Fruit fly (Drosophila melanogaster) whole organism, embryonic: ENCODE data around the gene Dh31.

Source experiments
- Abd-B ChIP-seq: fragments of 200-800 bp; sonication (Bioruptor generic); optimal IDR thresholded peaks from 2 replicates; lab custom pipeline; 2018; ENCODE audit warnings: missing biosample characterization, mild to moderate bottlenecking, missing genetic modification characterization, moderate library complexity
- Atf-2 ChIP-seq: fragments of 200-800 bp; sonication (Bioruptor generic); optimal IDR thresholded peaks from 2 replicates; lab custom pipeline; 2016; ENCODE audit warnings: missing biosample characterization, missing genetic modification characterization
- CG10147 ChIP-seq: fragments of 200-800 bp; sonication (Bioruptor generic); optimal IDR thresholded peaks from 2 replicates; lab custom pipeline; 2019; ENCODE audit warnings: missing biosample characterization, mild to moderate bottlenecking, missing genetic modification characterization, moderate library complexity
- CG12236 ChIP-seq: fragments of 200-800 bp; sonication (Bioruptor generic); optimal IDR thresholded peaks from 2 replicates; lab custom pipeline; 2016; ENCODE audit warnings: missing biosample characterization, missing genetic modification characterization
- CG12299 ChIP-seq: fragments of 200-800 bp; sonication (Bioruptor generic); optimal IDR thresholded peaks from 2 replicates; lab custom pipeline; 2018; ENCODE audit warnings: missing biosample characterization, mild to moderate bottlenecking, missing genetic modification characterization
- CG13287 ChIP-seq: fragments of 200-800 bp; sonication (Bioruptor generic); IDR thresholded peaks from 2 replicates; pipeline ENCODE4 v1.3.6; 2022; ENCODE audit warnings: missing biosample characterization, missing genetic modification characterization; ENCODE audit not compliant: partially characterized antibody
- CG17612 ChIP-seq: fragments of 200-800 bp; sonication (Bioruptor generic); IDR thresholded peaks from 2 replicates; pipeline ENCODE4 v1.3.6; 2022; ENCODE audit warnings: missing biosample characterization, missing genetic modification characterization
- CG17829 ChIP-seq: fragments of 200-800 bp; optimal IDR thresholded peaks from 2 replicates; lab custom pipeline; 2019; ENCODE audit warnings: missing biosample characterization, mild to moderate bottlenecking, missing genetic modification characterization, moderate library complexity
- CG1832 ChIP-seq: fragments of 200-800 bp; sonication (Bioruptor generic); optimal IDR thresholded peaks from 2 replicates; lab custom pipeline; 2017; ENCODE audit warnings: missing biosample characterization, mild to moderate bottlenecking, missing genetic modification characterization, inconsistent platforms
- CG2129 ChIP-seq: fragments of 200-800 bp; sonication (Bioruptor generic); IDR thresholded peaks from 2 replicates; pipeline ENCODE4 v1.3.6; 2022; ENCODE audit warnings: missing biosample characterization, missing genetic modification characterization; ENCODE audit not compliant: partially characterized antibody
- CG2678 ChIP-seq: fragments of 200-800 bp; sonication (Bioruptor generic); optimal IDR thresholded peaks from 3 replicates; lab custom pipeline; 2019; ENCODE audit warnings: missing biosample characterization, mild to moderate bottlenecking, missing genetic modification characterization, moderate library complexity
- CG34224 ChIP-seq: fragments of 200-800 bp; sonication (Bioruptor generic); IDR thresholded peaks from 3 replicates; pipeline ENCODE4 v1.3.6; 2022; ENCODE audit warnings: missing biosample characterization, missing genetic modification characterization; ENCODE audit not compliant: partially characterized antibody
- CG3995 ChIP-seq: fragments of 200-800 bp; sonication (Bioruptor generic); optimal IDR thresholded peaks from 3 replicates; lab custom pipeline; 2016; ENCODE audit warnings: missing biosample characterization, missing genetic modification characterization
- CG43689 ChIP-seq: fragments of 200-800 bp; sonication (Bioruptor generic); IDR thresholded peaks from 2 replicates; pipeline ENCODE4 v1.3.6; 2022; ENCODE audit warnings: missing biosample characterization, missing genetic modification characterization
- CG7372 ChIP-seq: fragments of 200-800 bp; sonication (Bioruptor generic); IDR thresholded peaks from 2 replicates; pipeline ENCODE4 v1.3.6; 2022; ENCODE audit warnings: missing biosample characterization, missing genetic modification characterization
- E2f2 ChIP-seq: fragments of 200-800 bp; sonication (Bioruptor generic); IDR thresholded peaks from 2 replicates; pipeline ENCODE4 v1.3.6; 2022; ENCODE audit warnings: missing biosample characterization, missing genetic modification characterization
- ERR ChIP-seq: fragments of 200-800 bp; sonication (Bioruptor generic); optimal IDR thresholded peaks from 2 replicates; lab custom pipeline; 2016; ENCODE audit warnings: missing biosample characterization, missing genetic modification characterization
- H2.0 ChIP-seq: fragments of 200-800 bp; sonication (Bioruptor generic); IDR thresholded peaks from 2 replicates; pipeline ENCODE4 v1.3.6; 2022; ENCODE audit warnings: missing biosample characterization, missing genetic modification characterization
- HHEX ChIP-seq: fragments of 200-800 bp; sonication (Bioruptor generic); optimal IDR thresholded peaks from 3 replicates; lab custom pipeline; 2017; ENCODE audit warnings: missing biosample characterization, mild to moderate bottlenecking, missing genetic modification characterization, missing genetic modification reagents
- Hand ChIP-seq: fragments of 200-800 bp; sonication (Bioruptor generic); optimal IDR thresholded peaks from 2 replicates; lab custom pipeline; 2017; ENCODE audit warnings: mild to moderate bottlenecking, missing biosample characterization, missing genetic modification reagents, missing genetic modification characterization
- NFAT ChIP-seq: fragments of 200-800 bp; sonication (Bioruptor generic); IDR thresholded peaks from 2 replicates; pipeline ENCODE4 v1.3.6; 2022; ENCODE audit warnings: missing biosample characterization, missing genetic modification characterization
- NK7.1 ChIP-seq: fragments of 200-800 bp; sonication (Bioruptor generic); optimal IDR thresholded peaks from 3 replicates; lab custom pipeline; 2016; ENCODE audit warnings: missing biosample characterization, missing genetic modification characterization
- Optix ChIP-seq: fragments of 200-800 bp; sonication (Bioruptor generic); IDR thresholded peaks from 3 replicates; pipeline ENCODE4 v1.3.6; 2022; ENCODE audit warnings: missing biosample characterization, missing genetic modification characterization
- PHDP ChIP-seq: fragments of 200-800 bp; sonication (Bioruptor generic); optimal IDR thresholded peaks from 3 replicates; lab custom pipeline; 2018; ENCODE audit warnings: missing biosample characterization, mild to moderate bottlenecking, missing genetic modification characterization, moderate library complexity
- Ptx1 ChIP-seq: fragments of 200-800 bp; sonication (Bioruptor generic); IDR thresholded peaks from 2 replicates; pipeline ENCODE4 v1.3.6; 2022; ENCODE audit warnings: missing biosample characterization, missing genetic modification characterization
- Rfx ChIP-seq: fragments of 200-800 bp; sonication (Bioruptor generic); IDR thresholded peaks from 2 replicates; pipeline ENCODE4 v1.3.6; 2022; ENCODE audit warnings: missing biosample characterization, missing genetic modification characterization
- Sry-β ChIP-seq: fragments of 200-800 bp; sonication (Bioruptor generic); optimal IDR thresholded peaks from 2 replicates; lab custom pipeline; 2018; ENCODE audit warnings: missing biosample characterization, mild to moderate bottlenecking, missing genetic modification characterization, moderate library complexity
- Xrp1 ChIP-seq: fragments of 200-800 bp; sonication (Bioruptor generic); IDR thresholded peaks from 2 replicates; pipeline ENCODE4 v1.3.6; 2022; ENCODE audit warnings: missing biosample characterization, missing genetic modification characterization
- aop ChIP-seq: fragments of 200-800 bp; sonication (Bioruptor generic); IDR thresholded peaks from 2 replicates; pipeline ENCODE4 v1.3.6; 2022; ENCODE audit warnings: missing biosample characterization, missing genetic modification characterization
- az2 ChIP-seq: fragments of 200-800 bp; sonication (Bioruptor generic); optimal IDR thresholded peaks from 3 replicates; lab custom pipeline; 2016; ENCODE audit warnings: missing biosample characterization, missing genetic modification characterization
- bowl ChIP-seq: fragments of 200-800 bp; sonication (Bioruptor generic); IDR thresholded peaks from 2 replicates; pipeline ENCODE4 v1.3.6; 2022; ENCODE audit warnings: missing biosample characterization, missing genetic modification characterization
- chinmo ChIP-seq: fragments of 200-800 bp; sonication (Bioruptor generic); IDR thresholded peaks from 4 replicates; pipeline ENCODE4 v1.3.6; 2022; ENCODE audit warnings: missing biosample characterization, missing genetic modification characterization; ENCODE audit not compliant: partially characterized antibody
- dimm ChIP-seq: fragments of 200-800 bp; sonication (Bioruptor generic); IDR thresholded peaks from 2 replicates; pipeline ENCODE4 v1.3.6; 2022; ENCODE audit warnings: missing biosample characterization, missing genetic modification characterization
- fd102C ChIP-seq: fragments of 200-800 bp; sonication (Bioruptor generic); optimal IDR thresholded peaks from 2 replicates; lab custom pipeline; 2018; ENCODE audit warnings: missing biosample characterization, mild to moderate bottlenecking, missing genetic modification characterization, moderate library complexity
- gcm2 ChIP-seq: fragments of 200-800 bp; sonication (Bioruptor generic); optimal IDR thresholded peaks from 2 replicates; lab custom pipeline; 2016; ENCODE audit warnings: missing biosample characterization, missing genetic modification characterization
- hb ChIP-seq: fragments of 200-800 bp; sonication (Bioruptor generic); IDR thresholded peaks from 3 replicates; pipeline ENCODE4 v1.3.6; 2022; ENCODE audit warnings: missing biosample characterization, missing genetic modification characterization; ENCODE audit not compliant: partially characterized antibody
- hth ChIP-seq: fragments of >200 bp; optimal IDR thresholded peaks from 2 replicates; lab custom pipeline; 2017; ENCODE audit warnings: inconsistent platforms
- lola ChIP-seq, 3 experiments: fragments of >200 bp in 2 of 3; fragments of 200-800 bp in 1 of 3; sonication (Bioruptor generic) in 1 of 3; optimal IDR thresholded peaks; 2 replicates each; lab custom pipeline; 2017 to 2019; ENCODE audit warnings: missing biosample characterization in 3 of 3, missing genetic modification characterization in 3 of 3, mild to moderate bottlenecking in 1 of 3, moderate library complexity in 1 of 3
- lov ChIP-seq, 2 experiments: fragments of 200-800 bp in 1 of 2; fragments of >200 bp in 1 of 2; sonication (Bioruptor generic) in 1 of 2; IDR thresholded peaks in 1 of 2; optimal IDR thresholded peaks in 1 of 2; 2 replicates in 1 of 2; 3 replicates in 1 of 2; pipeline versions ENCODE4 v1.3.6 to Lab custom; 2017 to 2022; ENCODE audit warnings: missing biosample characterization in 1 of 2, missing genetic modification characterization in 1 of 2
- prd ChIP-seq, 3 experiments: fragments of >200 bp in 2 of 3; fragments of 200-800 bp in 1 of 3; sonication (Bioruptor generic) in 1 of 3; optimal IDR thresholded peaks in 2 of 3; IDR thresholded peaks in 1 of 3; 2 replicates in 2 of 3; 3 replicates in 1 of 3; pipeline versions ENCODE4 v1.3.6 to Lab custom; 2017 to 2022; ENCODE audit warnings: missing biosample characterization in 1 of 3, missing genetic modification characterization in 1 of 3
- pros ChIP-seq: fragments of 200-800 bp; sonication (Bioruptor generic); optimal IDR thresholded peaks from 3 replicates; lab custom pipeline; 2019; ENCODE audit warnings: missing biosample characterization, mild to moderate bottlenecking, missing genetic modification characterization, moderate library complexity
- pum ChIP-seq: fragments of 200-800 bp; sonication (Bioruptor generic); optimal IDR thresholded peaks from 2 replicates; lab custom pipeline; 2016; ENCODE audit warnings: missing biosample characterization, missing genetic modification characterization
- repo ChIP-seq: fragments of 200-800 bp; sonication (Bioruptor generic); optimal IDR thresholded peaks from 2 replicates; lab custom pipeline; 2016; ENCODE audit warnings: missing biosample characterization, missing genetic modification characterization
- schlank ChIP-seq: fragments of 200-800 bp; sonication (Bioruptor generic); optimal IDR thresholded peaks from 2 replicates; lab custom pipeline; 2018; ENCODE audit warnings: missing biosample characterization, mild to moderate bottlenecking, missing genetic modification characterization
- sob ChIP-seq: fragments of 200-800 bp; sonication (Bioruptor generic); IDR thresholded peaks from 2 replicates; pipeline ENCODE4 v1.3.6; 2022; ENCODE audit warnings: missing biosample characterization, missing genetic modification characterization
- tin ChIP-seq: fragments of 200-800 bp; sonication (Bioruptor generic); optimal IDR thresholded peaks from 3 replicates; lab custom pipeline; 2016; ENCODE audit warnings: missing biosample characterization, missing genetic modification characterization
- tll ChIP-seq, 2 experiments: fragments of 200-800 bp in 1 of 2; fragments of >200 bp in 1 of 2; sonication (Bioruptor generic) in 1 of 2; optimal IDR thresholded peaks; 2 replicates each; lab custom pipeline; 2017 to 2019; ENCODE audit warnings: missing biosample characterization in 2 of 2, missing genetic modification characterization in 2 of 2, mild to moderate bottlenecking in 1 of 2, moderate library complexity in 1 of 2
- ttk ChIP-seq: fragments of 200-800 bp; sonication (Bioruptor generic); IDR thresholded peaks from 2 replicates; pipeline ENCODE4 v2.1.2; 2022; ENCODE audit warnings: missing biosample characterization, missing genetic modification characterization
- twi ChIP-seq: fragments of 200-800 bp; optimal IDR thresholded peaks from 2 replicates; lab custom pipeline; 2019; ENCODE audit warnings: missing biosample characterization, mild to moderate bottlenecking, missing genetic modification characterization, moderate library complexity

The Dh31 gene

dm6 chr2L:8514748-8515147 lies 8.1 kb upstream of the Dh31 start, which contains the start of the genes CG13097 and PIG-U (continued):
- TF ChIP-seq sob (GFP tag; lab: Robert Waterston, UW) (peak; percentile 94), Atf-2 (GFP tag; lab: Kevin White, UChicago) (peak; percentile 68), Xrp1 (GFP tag; lab: Robert Waterston, UW) (peak; percentile 81), CG2129 (GFP tag; lab: Robert Waterston, UW) (peak; percentile 97), CG2678 (tag; lab: Kevin White, UChicago) (no peak), CG10147 (GFP tag; lab: Kevin White, UChicago) (peak; percentile 80), CG17829 (peak; percentile 90), chinmo (GFP tag; lab: Robert Waterston, UW) (no peak), tin (GFP tag; lab: Kevin White, UChicago) (peak; percentile 88), CG13287 (GFP tag; lab: Robert Waterston, UW) (peak; percentile 98), Ptx1 (GFP tag; lab: Robert Waterston, UW) (peak; percentile 88), az2 (peak; percentile 84), hth (no peak), E2f2 (GFP tag; lab: Robert Waterston, UW) (peak; percentile 77), lov (optimal IDR thresholded peaks at IDR 0.05; lab: Kevin White, UChicago) (no peak), lov (GFP tag; IDR thresholded peaks at IDR 0.05; lab: Robert Waterston, UW) (no peak), CG1832 (GFP tag; lab: Kevin White, UChicago) (no peak), prd (optimal IDR thresholded peaks at IDR 0.05; lab: Kevin White, UChicago) (no peak), prd (GFP tag; IDR thresholded peaks at IDR 0.05; lab: Robert Waterston, UW) (peak; percentile 90), hb (GFP tag; lab: Robert Waterston, UW) (peak; percentile 85), aop (GFP tag; lab: Robert Waterston, UW) (no peak), Hand (GFP tag; lab: Kevin White, UChicago) (peak; percentile 59), gcm2 (GFP tag; lab: Kevin White, UChicago) (no peak), CG17612 (GFP tag; lab: Robert Waterston, UW) (no peak), lola (GFP tag; optimal IDR thresholded peaks at IDR 0.05; lab: Kevin White, UChicago) (peak in 1 of 3 experiments; percentile 79), schlank (tag; lab: Kevin White, UChicago) (peak; percentile 50), Sry-β (GFP tag; lab: Kevin White, UChicago) (peak; percentile 55), CG7372 (GFP tag; lab: Robert Waterston, UW) (peak; percentile 81), ttk (peak; percentile 50), CG3995 (GFP tag; lab: Kevin White, UChicago) (peak; percentile 92), twi (peak; percentile 58), HHEX (GFP tag; lab: Kevin White, UChicago) (peak; percentile 62), Optix (no peak; the same call in 1 of the 3 replicates), tll (GFP tag; optimal IDR thresholded peaks at IDR 0.05; lab: Kevin White, UChicago) (no peak), CG12236 (GFP tag; lab: Kevin White, UChicago) (peak; percentile 21), pros (no peak), CG12299 (tag; lab: Kevin White, UChicago) (peak; percentile 69), ERR (GFP tag; lab: Kevin White, UChicago) (peak; percentile 61), repo (GFP tag; lab: Kevin White, UChicago) (peak; percentile 25), NK7.1 (peak; percentile 52), bowl (GFP tag; lab: Robert Waterston, UW) (peak; percentile 55; the same call in 1 of the 2 replicates), Rfx (GFP tag; lab: Robert Waterston, UW) (peak; percentile 90), Abd-B (GFP tag; lab: Kevin White, UChicago) (peak; percentile 64), PHDP (tag; lab: Kevin White, UChicago) (peak; percentile 75), NFAT (peak; percentile 66), fd102C (GFP tag; lab: Kevin White, UChicago) (peak; percentile 36), CG43689 (GFP tag; lab: Robert Waterston, UW) (no peak), H2.0 (GFP tag; lab: Robert Waterston, UW) (peak; percentile 79), CG34224 (GFP tag; lab: Robert Waterston, UW) (peak; percentile 97), pum (GFP tag; lab: Kevin White, UChicago) (peak; percentile 74), dimm (GFP tag; lab: Robert Waterston, UW) (peak; percentile 46; the same call in 1 of the 2 replicates)
